Fruit fly (Drosophila melanogaster) whole organism, embryonic: ENCODE results near the gene CG31223.

Experiments
- Adf1 ChIP-seq: fragments of 200-800 bp; sonication (Bioruptor generic); IDR thresholded peaks from 2 replicates; pipeline ENCODE4 v1.3.6; 2022; ENCODE audit warnings: missing biosample characterization, missing genetic modification characterization
- Aef1 ChIP-seq: fragments of 200-800 bp; sonication (Bioruptor generic); IDR thresholded peaks from 3 replicates; pipeline ENCODE4 v1.3.6; 2022; ENCODE audit warnings: missing biosample characterization, missing genetic modification characterization
- Atf3 ChIP-seq: fragments of 200-800 bp; sonication (Bioruptor generic); optimal IDR thresholded peaks from 3 replicates; lab custom pipeline; 2016; ENCODE audit warnings: missing biosample characterization, missing genetic modification characterization
- B-H2 ChIP-seq: fragments of 200-800 bp; sonication (Bioruptor generic); optimal IDR thresholded peaks from 2 replicates; lab custom pipeline; 2018; ENCODE audit warnings: missing biosample characterization, mild to moderate bottlenecking, missing genetic modification characterization
- CG1024 ChIP-seq: fragments of 200-800 bp; sonication (Bioruptor generic); IDR thresholded peaks from 2 replicates; pipeline ENCODE4 v1.3.6; 2022; ENCODE audit warnings: missing biosample characterization, missing genetic modification characterization
- CG10267 ChIP-seq: fragments of 200-800 bp; sonication (Bioruptor generic); optimal IDR thresholded peaks from 2 replicates; lab custom pipeline; 2018; ENCODE audit warnings: missing biosample characterization, mild to moderate bottlenecking, missing genetic modification characterization, moderate library complexity
- CG10274 ChIP-seq: fragments of 200-800 bp; sonication (Bioruptor generic); optimal IDR thresholded peaks from 3 replicates; lab custom pipeline; 2017; ENCODE audit warnings: missing biosample characterization, mild to moderate bottlenecking, missing genetic modification characterization
- CG10654 ChIP-seq: fragments of 200-800 bp; sonication (Bioruptor generic); optimal IDR thresholded peaks from 2 replicates; lab custom pipeline; 2016; ENCODE audit warnings: missing biosample characterization, missing genetic modification characterization
- CG11247 ChIP-seq: fragments of 200-800 bp; sonication (Bioruptor generic); IDR thresholded peaks from 2 replicates; pipeline ENCODE4 v1.3.6; 2022; ENCODE audit warnings: missing biosample characterization, missing genetic modification characterization
- CG12236 ChIP-seq: fragments of 200-800 bp; sonication (Bioruptor generic); optimal IDR thresholded peaks from 2 replicates; lab custom pipeline; 2016; ENCODE audit warnings: missing biosample characterization, missing genetic modification characterization
- CG14667 ChIP-seq: fragments of 200-800 bp; sonication (Bioruptor generic); IDR thresholded peaks from 2 replicates; pipeline ENCODE4 v1.3.6; 2022; ENCODE audit warnings: missing biosample characterization, missing genetic modification characterization
- CG1602 ChIP-seq: fragments of 200-800 bp; sonication (Bioruptor generic); optimal IDR thresholded peaks from 3 replicates; lab custom pipeline; 2016; ENCODE audit warnings: missing biosample characterization, missing genetic modification characterization
- CG16779 ChIP-seq: fragments of 200-800 bp; sonication (Bioruptor generic); IDR thresholded peaks from 2 replicates; pipeline ENCODE4 v1.3.6; 2022; ENCODE audit warnings: missing biosample characterization, missing genetic modification characterization
- CG17385 ChIP-seq: fragments of 200-800 bp; sonication (Bioruptor generic); optimal IDR thresholded peaks from 3 replicates; lab custom pipeline; 2018; ENCODE audit warnings: missing biosample characterization, mild to moderate bottlenecking, missing genetic modification characterization
- CG17612 ChIP-seq: fragments of 200-800 bp; sonication (Bioruptor generic); IDR thresholded peaks from 2 replicates; pipeline ENCODE4 v1.3.6; 2022; ENCODE audit warnings: missing biosample characterization, missing genetic modification characterization
- CG18262 ChIP-seq: fragments of 200-800 bp; optimal IDR thresholded peaks from 3 replicates; lab custom pipeline; 2019; ENCODE audit warnings: missing biosample characterization, mild to moderate bottlenecking, missing genetic modification characterization, moderate library complexity
- CG2875 ChIP-seq: fragments of 200-800 bp; sonication (Bioruptor generic); optimal IDR thresholded peaks from 2 replicates; lab custom pipeline; 2017; ENCODE audit warnings: missing biosample characterization, mild to moderate bottlenecking, missing genetic modification characterization, missing genetic modification reagents
- CG3163 ChIP-seq: fragments of 200-800 bp; sonication (Bioruptor generic); optimal IDR thresholded peaks from 3 replicates; lab custom pipeline; 2016; ENCODE audit warnings: missing biosample characterization, missing genetic modification characterization
- CG3281 ChIP-seq: fragments of 200-800 bp; sonication (Bioruptor generic); optimal IDR thresholded peaks from 3 replicates; lab custom pipeline; 2017; ENCODE audit warnings: missing biosample characterization, mild to moderate bottlenecking, missing genetic modification characterization
- CG34376 ChIP-seq: fragments of 200-800 bp; sonication (Bioruptor generic); optimal IDR thresholded peaks from 2 replicates; lab custom pipeline; 2018; ENCODE audit warnings: missing biosample characterization, mild to moderate bottlenecking, missing genetic modification characterization
- CG6791 ChIP-seq: fragments of 200-800 bp; sonication (Bioruptor generic); IDR thresholded peaks from 3 replicates; pipeline ENCODE4 v1.3.6; 2022; ENCODE audit warnings: missing biosample characterization, missing genetic modification characterization; ENCODE audit not compliant: partially characterized antibody
- CG7357 ChIP-seq: fragments of 200-800 bp; sonication (Bioruptor generic); IDR thresholded peaks from 3 replicates; pipeline ENCODE4 v1.3.6; 2022; ENCODE audit warnings: missing biosample characterization, missing genetic modification characterization
- CG9817 ChIP-seq: fragments of 200-800 bp; sonication (Bioruptor generic); optimal IDR thresholded peaks from 2 replicates; lab custom pipeline; 2018; ENCODE audit warnings: missing biosample characterization, mild to moderate bottlenecking, missing genetic modification characterization, moderate library complexity
- Chrac-16 ChIP-seq: fragments of 200-800 bp; sonication (Bioruptor generic); optimal IDR thresholded peaks from 3 replicates; lab custom pipeline; 2016; ENCODE audit warnings: missing biosample characterization, missing genetic modification characterization
- CkIIα-i1 ChIP-seq: fragments of 200-800 bp; sonication (Bioruptor generic); IDR thresholded peaks from 2 replicates; pipeline ENCODE4 v1.3.6; 2022; ENCODE audit warnings: missing biosample characterization, missing genetic modification characterization
- Drgx ChIP-seq: fragments of 200-800 bp; sonication (Bioruptor generic); IDR thresholded peaks from 2 replicates; pipeline ENCODE4 v1.3.6; 2022; ENCODE audit warnings: missing biosample characterization, missing genetic modification characterization
- Fer1 ChIP-seq: fragments of 200-800 bp; sonication (Bioruptor generic); optimal IDR thresholded peaks from 2 replicates; lab custom pipeline; 2017; ENCODE audit warnings: missing biosample characterization, mild to moderate bottlenecking, missing genetic modification characterization
- Hmr ChIP-seq: fragments of 200-800 bp; sonication (Bioruptor generic); optimal IDR thresholded peaks from 3 replicates; lab custom pipeline; 2017; ENCODE audit warnings: mild to moderate bottlenecking, missing biosample characterization, missing genetic modification reagents, missing genetic modification characterization
- Hr51 ChIP-seq, 2 experiments: fragments of 200-800 bp; sonication (Bioruptor generic); optimal IDR thresholded peaks; 2 replicates in 1 of 2; 3 replicates in 1 of 2; lab custom pipeline; 2016 to 2018; ENCODE audit warnings: missing biosample characterization in 2 of 2, missing genetic modification characterization in 2 of 2, mild to moderate bottlenecking in 1 of 2, moderate library complexity in 1 of 2
- Rfx ChIP-seq: fragments of 200-800 bp; sonication (Bioruptor generic); IDR thresholded peaks from 2 replicates; pipeline ENCODE4 v1.3.6; 2022; ENCODE audit warnings: missing biosample characterization, missing genetic modification characterization
- Scr ChIP-seq: fragments of 200-800 bp; sonication (Bioruptor generic); IDR thresholded peaks from 2 replicates; pipeline ENCODE4 v1.3.6; 2022; ENCODE audit warnings: missing biosample characterization, missing genetic modification characterization; ENCODE audit not compliant: partially characterized antibody
- Sry-β ChIP-seq: fragments of 200-800 bp; sonication (Bioruptor generic); optimal IDR thresholded peaks from 2 replicates; lab custom pipeline; 2018; ENCODE audit warnings: missing biosample characterization, mild to moderate bottlenecking, missing genetic modification characterization, moderate library complexity
- Vsx1 ChIP-seq: fragments of 200-800 bp; sonication (Bioruptor generic); optimal IDR thresholded peaks from 2 replicates; lab custom pipeline; 2017; ENCODE audit warnings: missing biosample characterization, mild to moderate bottlenecking, missing genetic modification characterization, missing genetic modification reagents
- bab2 ChIP-seq: fragments of 200-800 bp; sonication (Bioruptor generic); optimal IDR thresholded peaks from 2 replicates; lab custom pipeline; 2016; ENCODE audit warnings: missing biosample characterization, missing genetic modification characterization
- bcd ChIP-seq: fragments of 200-800 bp; sonication (Bioruptor generic); optimal IDR thresholded peaks from 2 replicates; lab custom pipeline; 2017; ENCODE audit warnings: missing biosample characterization, mild to moderate bottlenecking, missing genetic modification characterization
- caup ChIP-seq: fragments of 200-800 bp; sonication (Bioruptor generic); optimal IDR thresholded peaks from 3 replicates; lab custom pipeline; 2017; ENCODE audit warnings: missing biosample characterization, mild to moderate bottlenecking, missing genetic modification characterization, moderate library complexity; ENCODE audit not compliant: severe bottlenecking
- crol ChIP-seq: fragments of 200-800 bp; sonication (Bioruptor generic); IDR thresholded peaks from 2 replicates; pipeline ENCODE4 v1.3.6; 2022; ENCODE audit warnings: missing biosample characterization, missing genetic modification characterization
- da ChIP-seq: fragments of 200-800 bp; sonication (Bioruptor generic); optimal IDR thresholded peaks from 2 replicates; lab custom pipeline; 2016; ENCODE audit warnings: missing biosample characterization, missing genetic modification characterization
- danr ChIP-seq: fragments of 200-800 bp; sonication (Bioruptor generic); IDR thresholded peaks from 2 replicates; pipeline ENCODE4 v1.3.6; 2022; ENCODE audit warnings: missing biosample characterization, missing genetic modification characterization
- disco-r ChIP-seq: fragments of 200-800 bp; sonication (Bioruptor generic); optimal IDR thresholded peaks from 2 replicates; lab custom pipeline; 2016; ENCODE audit warnings: missing biosample characterization, missing genetic modification characterization
- fd96Cb ChIP-seq: fragments of 200-800 bp; sonication (Bioruptor generic); optimal IDR thresholded peaks from 2 replicates; lab custom pipeline; 2018; ENCODE audit warnings: missing biosample characterization, mild to moderate bottlenecking, missing genetic modification characterization, moderate library complexity
- gcm2 ChIP-seq: fragments of 200-800 bp; sonication (Bioruptor generic); optimal IDR thresholded peaks from 2 replicates; lab custom pipeline; 2016; ENCODE audit warnings: missing biosample characterization, missing genetic modification characterization
- h ChIP-seq: fragments of >200 bp; optimal IDR thresholded peaks from 2 replicates; lab custom pipeline; 2017
- her ChIP-seq: fragments of 200-800 bp; sonication (Bioruptor generic); optimal IDR thresholded peaks from 2 replicates; lab custom pipeline; 2016; ENCODE audit warnings: missing biosample characterization, missing genetic modification characterization
- jumu ChIP-seq: fragments of 200-800 bp; sonication (Bioruptor generic); optimal IDR thresholded peaks from 3 replicates; lab custom pipeline; 2016; ENCODE audit warnings: missing biosample characterization, missing genetic modification characterization
- mld ChIP-seq: fragments of 200-800 bp; sonication (Bioruptor generic); IDR thresholded peaks from 3 replicates; pipeline ENCODE4 v1.3.6; 2022; ENCODE audit warnings: missing biosample characterization, missing genetic modification characterization; ENCODE audit not compliant: partially characterized antibody
- nerfin-2 ChIP-seq: fragments of 200-800 bp; sonication (Bioruptor generic); IDR thresholded peaks from 2 replicates; pipeline ENCODE4 v1.3.6; 2022; ENCODE audit warnings: missing biosample characterization, missing genetic modification characterization; ENCODE audit not compliant: partially characterized antibody
- ranshi ChIP-seq: fragments of 200-800 bp; sonication (Bioruptor generic); IDR thresholded peaks from 2 replicates; pipeline ENCODE4 v1.3.6; 2022; ENCODE audit warnings: missing biosample characterization, missing genetic modification characterization
- tio ChIP-seq: fragments of 200-800 bp; sonication (Bioruptor generic); optimal IDR thresholded peaks from 2 replicates; lab custom pipeline; 2017; ENCODE audit warnings: missing biosample characterization, missing genetic modification characterization, inconsistent platforms
- unc-4 ChIP-seq: fragments of 200-800 bp; sonication (Bioruptor generic); IDR thresholded peaks from 2 replicates; pipeline ENCODE4 v1.3.6; 2022; ENCODE audit warnings: missing biosample characterization, missing genetic modification characterization; ENCODE audit not compliant: partially characterized antibody

Gene CG31223

dm6 chr3R:20850395-20851039 is 19.6 kb downstream of the CG31223 start, which contains the start of gene RpS30 (continued):
- no peak for TF ChIP-seq da
- TF ChIP-seq CG3281 (GFP tag; lab: Kevin White, UChicago) = peak; percentile 37
- TF ChIP-seq Aef1 (GFP tag; lab: Robert Waterston, UW) = no peak
- no peak for TF ChIP-seq CkIIα-i1 (GFP tag; lab: Robert Waterston, UW)
- TF ChIP-seq CG10267 (tag; lab: Kevin White, UChicago) = peak; percentile 74
- peak; percentile 92 for TF ChIP-seq nerfin-2 (GFP tag; lab: Robert Waterston, UW)
- TF ChIP-seq Atf3 (GFP tag; lab: Kevin White, UChicago) = no peak
- TF ChIP-seq Hmr (GFP tag; lab: Kevin White, UChicago) = peak; percentile 78
- TF ChIP-seq her (GFP tag; lab: Kevin White, UChicago) = peak; percentile 73
- TF ChIP-seq CG16779 (GFP tag; lab: Robert Waterston, UW) = 0 out of 2 replicates have a peak, but pooled peaks have one; percentile 10
- no peak for TF ChIP-seq fd96Cb (tag; lab: Kevin White, UChicago)
- peak; percentile 42 for TF ChIP-seq CG9817
- TF ChIP-seq CG1024 (GFP tag; lab: Robert Waterston, UW) = no peak
- no peak for TF ChIP-seq Chrac-16
- no peak for TF ChIP-seq disco-r (GFP tag; lab: Kevin White, UChicago)
- no peak for TF ChIP-seq h (lab: Kevin White, UChicago)
- no peak for TF ChIP-seq Vsx1 (GFP tag; lab: Kevin White, UChicago)
- TF ChIP-seq unc-4 (GFP tag; lab: Robert Waterston, UW) = peak; percentile 98
- TF ChIP-seq Drgx (GFP tag; lab: Robert Waterston, UW) = no peak
- peak; percentile 71 for TF ChIP-seq Rfx
- peak; percentile 97 for TF ChIP-seq CG6791 (GFP tag; lab: Robert Waterston, UW)
- TF ChIP-seq CG10654 (GFP tag; lab: Kevin White, UChicago) = no peak
- TF ChIP-seq CG14667 (GFP tag; lab: Robert Waterston, UW) = no peak
- TF ChIP-seq bab2 (GFP tag; lab: Kevin White, UChicago) = no peak
- TF ChIP-seq jumu (GFP tag; lab: Kevin White, UChicago) = no peak
- peak; percentile 40 for TF ChIP-seq CG18262 (tag; lab: Kevin White, UChicago)
- no peak for TF ChIP-seq CG1602 (GFP tag; lab: Kevin White, UChicago)
- no peak for TF ChIP-seq CG17385
- peak; percentile 59 for TF ChIP-seq Fer1 (GFP tag; lab: Kevin White, UChicago)
- TF ChIP-seq CG17612 (GFP tag; lab: Robert Waterston, UW) = no peak
- TF ChIP-seq CG3163 (GFP tag; lab: Kevin White, UChicago) = peak; percentile 10
- TF ChIP-seq Scr (GFP tag; lab: Robert Waterston, UW) = peak; percentile 95
- TF ChIP-seq CG7357 (GFP tag; lab: Robert Waterston, UW) = no peak
- no peak for TF ChIP-seq CG11247
- TF ChIP-seq tio (GFP tag; lab: Kevin White, UChicago) = no peak
- TF ChIP-seq CG2875 = peak; percentile 19
- no peak for TF ChIP-seq gcm2 (GFP tag; lab: Kevin White, UChicago)
- TF ChIP-seq CG10274 (GFP tag; lab: Kevin White, UChicago) = no peak
- peak; percentile 65 for TF ChIP-seq B-H2 (GFP tag; lab: Kevin White, UChicago)
- peak; percentile 81; the same call in 2 of the 3 replicates for TF ChIP-seq mld (GFP tag; lab: Robert Waterston, UW)
- peak in 1 of 2 experiments; percentile 33 for TF ChIP-seq Hr51 (GFP tag; optimal IDR thresholded peaks at IDR 0.05; lab: Kevin White, UChicago)
- no peak for TF ChIP-seq danr (GFP tag; lab: Robert Waterston, UW)
- peak; percentile 42 for TF ChIP-seq bcd (GFP tag; lab: Kevin White, UChicago)
- peak; percentile 42 for TF ChIP-seq caup (GFP tag; lab: Kevin White, UChicago)
- no peak for TF ChIP-seq crol (GFP tag; lab: Robert Waterston, UW)
- peak; percentile 44 for TF ChIP-seq CG34376 (GFP tag; lab: Kevin White, UChicago)
- TF ChIP-seq Adf1 (GFP tag; lab: Robert Waterston, UW) = no peak
- TF ChIP-seq Sry-β (GFP tag; lab: Kevin White, UChicago) = no peak
- no peak for TF ChIP-seq CG12236 (GFP tag; lab: Kevin White, UChicago)
- TF ChIP-seq ranshi (GFP tag; lab: Robert Waterston, UW) = peak; percentile 52; the same call in 1 of the 2 replicates
